Fruit fly (Drosophila melanogaster) whole organism, pupa: Measurements from ENCODE around the gene CG8209.

Experiments used
- CG4496 ChIP-seq: fragments of 200-800 bp; sonication (Bioruptor generic); IDR thresholded peaks from 3 replicates; pipeline ENCODE4 v1.3.6; 2022; ENCODE audit warnings: missing biosample characterization, missing genetic modification characterization
- CG8159 ChIP-seq: fragments of 200-800 bp; sonication (Bioruptor generic); optimal IDR thresholded peaks from 3 replicates; lab custom pipeline; 2018; ENCODE audit warnings: missing biosample characterization, mild to moderate bottlenecking, missing genetic modification characterization, moderate library complexity
- CG9948 ChIP-seq: fragments of 200-800 bp; sonication (Bioruptor generic); optimal IDR thresholded peaks from 2 replicates; lab custom pipeline; 2018; ENCODE audit warnings: missing biosample characterization, mild to moderate bottlenecking, missing genetic modification characterization, moderate library complexity
- D1 ChIP-seq: fragments of 200-800 bp; sonication (Bioruptor generic); optimal IDR thresholded peaks from 2 replicates; lab custom pipeline; 2018; ENCODE audit warnings: missing biosample characterization, mild to moderate bottlenecking, missing genetic modification characterization, moderate library complexity
- EcR ChIP-seq: fragments of 200-800 bp; sonication (Bioruptor generic); optimal IDR thresholded peaks from 3 replicates; lab custom pipeline; 2019; ENCODE audit warnings: missing biosample characterization, missing genetic modification characterization, mild to moderate bottlenecking, moderate library complexity, missing genetic modification reagents
- fd96Ca ChIP-seq: fragments of 200-800 bp; sonication (Bioruptor generic); IDR thresholded peaks from 3 replicates; pipeline ENCODE4 v1.3.6; 2022; ENCODE audit warnings: missing biosample characterization, missing genetic modification characterization

- TF ChIP-seq CG9948 (tag; lab: Kevin White, UChicago) (no peak), fd96Ca (GFP tag; lab: Robert Waterston, UW) (no peak), CG8159 (tag; lab: Kevin White, UChicago) (no peak), CG4496 (GFP tag; lab: Robert Waterston, UW) (no peak), EcR (GFP tag; lab: Kevin White, UChicago) (no peak), D1 (tag; lab: Kevin White, UChicago) (no peak)
Observed at dm6 chr3L:7963549-7963948, 12.7 kb upstream of the CG8209 start.
